Fruit fly (Drosophila melanogaster) whole organism, pupa: ENCODE data around the gene CASK.
A peak's percentile ranks its signal among the peaks of the same experiment; 100 is the strongest.

Source experiments
- CG12605 ChIP-seq: fragments of 200-800 bp; sonication (Bioruptor generic); IDR thresholded peaks from 2 replicates; pipeline ENCODE4 v1.3.6; 2022; ENCODE audit warnings: missing biosample characterization, missing genetic modification characterization
- CG14655 ChIP-seq: fragments of 200-800 bp; sonication (Bioruptor generic); optimal IDR thresholded peaks from 3 replicates; lab custom pipeline; 2017; ENCODE audit warnings: mild to moderate bottlenecking, missing biosample characterization, missing genetic modification reagents, missing genetic modification characterization
- CG32121 ChIP-seq: fragments of 200-800 bp; sonication (Bioruptor generic); IDR thresholded peaks from 2 replicates; pipeline ENCODE4 v1.3.6; 2022; ENCODE audit warnings: missing biosample characterization, missing genetic modification characterization
- CG4496 ChIP-seq: fragments of 200-800 bp; sonication (Bioruptor generic); IDR thresholded peaks from 3 replicates; pipeline ENCODE4 v1.3.6; 2022; ENCODE audit warnings: missing biosample characterization, missing genetic modification characterization
- CG8159 ChIP-seq: fragments of 200-800 bp; sonication (Bioruptor generic); optimal IDR thresholded peaks from 3 replicates; lab custom pipeline; 2018; ENCODE audit warnings: missing biosample characterization, mild to moderate bottlenecking, missing genetic modification characterization, moderate library complexity
- CG8301 ChIP-seq: fragments of 200-800 bp; sonication (Bioruptor generic); optimal IDR thresholded peaks from 2 replicates; lab custom pipeline; 2018; ENCODE audit warnings: missing biosample characterization, mild to moderate bottlenecking, missing genetic modification characterization
- D1 ChIP-seq: fragments of 200-800 bp; sonication (Bioruptor generic); optimal IDR thresholded peaks from 2 replicates; lab custom pipeline; 2018; ENCODE audit warnings: missing biosample characterization, mild to moderate bottlenecking, missing genetic modification characterization, moderate library complexity
- Pif1A ChIP-seq: fragments of 200-800 bp; sonication (Bioruptor generic); optimal IDR thresholded peaks from 3 replicates; lab custom pipeline; 2016; ENCODE audit warnings: missing biosample characterization, missing genetic modification characterization
- gl ChIP-seq: fragments of 200-800 bp; sonication (Bioruptor generic); optimal IDR thresholded peaks from 2 replicates; lab custom pipeline; 2018; ENCODE audit warnings: missing biosample characterization, mild to moderate bottlenecking, missing genetic modification characterization

DNA sequence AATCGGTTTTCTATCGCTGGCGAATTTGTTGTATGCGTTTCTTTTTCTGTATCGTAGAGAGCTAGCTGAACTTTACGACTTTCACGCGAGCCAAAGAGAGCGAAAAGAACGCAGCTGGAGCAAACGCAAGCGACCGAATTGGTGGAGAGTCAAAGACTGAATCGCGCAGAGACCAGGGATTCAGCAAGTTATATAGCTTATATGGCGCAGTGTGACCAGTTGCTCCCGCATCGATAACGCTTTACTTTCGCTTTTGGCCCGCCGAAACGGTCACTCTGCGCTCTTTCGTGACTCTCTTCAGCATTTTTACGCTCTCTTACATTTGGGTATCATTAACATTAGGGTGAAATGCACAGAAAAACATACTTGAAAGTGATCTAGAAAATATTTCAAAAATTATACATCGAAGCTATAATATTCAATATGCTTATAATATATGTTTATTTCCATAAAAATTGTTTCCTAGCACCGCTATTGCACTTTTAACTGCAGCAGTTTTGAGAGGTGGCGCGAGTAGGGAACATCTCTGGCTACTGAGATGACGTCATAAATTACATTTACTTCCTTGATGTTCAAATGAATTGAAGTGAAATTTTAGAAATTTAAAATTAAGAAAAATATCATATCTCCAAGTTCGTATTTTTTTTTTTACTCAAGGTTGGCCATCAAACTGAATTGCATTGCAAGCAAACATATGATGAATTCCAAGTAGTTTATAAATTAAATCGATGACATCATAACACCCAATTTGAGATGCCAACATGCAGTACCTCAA, 33.8 kb upstream of the CASK start, which contains the start of gene glec:
- peak; percentile 7 for TF ChIP-seq CG14655
- no peak for TF ChIP-seq D1
- TF ChIP-seq gl, result peak; percentile 39
- TF ChIP-seq CG32121 (GFP tag; lab: Robert Waterston, UW), result no peak
- peak; percentile 55 for TF ChIP-seq CG4496 (GFP tag; lab: Robert Waterston, UW)
- peak; percentile 70 for TF ChIP-seq CG12605 (GFP tag; lab: Robert Waterston, UW)
- no peak for TF ChIP-seq CG8159 (tag; lab: Kevin White, UChicago)
- no peak for TF ChIP-seq CG8301 (tag; lab: Kevin White, UChicago)
- TF ChIP-seq Pif1A (GFP tag; lab: Kevin White, UChicago), result peak; percentile 58
